Worm (Caenorhabditis elegans): ENCODE measurements around the gene che-12.

- no peak for TF ChIP-seq ceh-13 (GFP tag; optimal IDR thresholded peaks at IDR 0.05)
- TF ChIP-seq hmg-4 (GFP tag; optimal IDR thresholded peaks at IDR 0.05): no peak
- no peak for TF ChIP-seq ets-7 (tag; optimal IDR thresholded peaks at IDR 0.05)
- TF ChIP-seq ama-1 (optimal IDR thresholded peaks at IDR 0.05): no peak
- TF ChIP-seq flt-1 (GFP tag; IDR thresholded peaks at IDR 0.05): no peak
- no peak for TF ChIP-seq hnd-1 (tag; optimal IDR thresholded peaks at IDR 0.05)
- TF ChIP-seq ceh-36 (tag; optimal IDR thresholded peaks at IDR 0.05): no peak
Measured at ce11 chrV:10320101-10320761, 13.0 kb upstream of the che-12 start, which contains the start of the genes gna-1 and B0024.13.

Data from whole organism, early embryonic.